Worm (Caenorhabditis elegans): Measurements from ENCODE around the gene C45G9.9.

The C45G9.9 gene

ce11 chrIII:5030629-5031028 lies 25.0 kb downstream of the C45G9.9 start, which contains the start of gene klp-6:
Gene klp-6, plus strand, starts transcription at chrIII:5030929.
- TF ChIP-seq ama-1 (optimal IDR thresholded peaks at IDR 0.05) (no peak), pqm-1 (tag; optimal IDR thresholded peaks at IDR 0.05) (no peak)

- no peak for TF ChIP-seq pqm-1 (tag; optimal IDR thresholded peaks at IDR 0.05)
Observed at ce11 chrIII:5027219-5027618, 28.4 kb downstream of the C45G9.9 start.

- TF ChIP-seq nhr-28 (tag; optimal IDR thresholded peaks at IDR 0.05) = no peak
- TF ChIP-seq lsy-12 (tag; optimal IDR thresholded peaks at IDR 0.05) = no peak
- no peak for TF ChIP-seq nhr-43 (tag; optimal IDR thresholded peaks at IDR 0.05; ENCODE audit: poor library complexity, severe bottlenecking)
- no peak for TF ChIP-seq nhr-12 (tag; optimal IDR thresholded peaks at IDR 0.05)
- no peak for TF ChIP-seq mml-1 (tag; optimal IDR thresholded peaks at IDR 0.05)
- TF ChIP-seq nhr-23 (tag; optimal IDR thresholded peaks at IDR 0.05) = no peak
Observed at ce11 chrIII:5026366-5026765, 29.2 kb downstream of the C45G9.9 start.

ce11 chrIII:5025136-5025629 lies 30.4 kb downstream of the C45G9.9 start:
- TF ChIP-seq nhr-25 (tag; optimal IDR thresholded peaks at IDR 0.05) (peak; percentile 68), eor-1 (tag; optimal IDR thresholded peaks at IDR 0.05) (no peak), nhr-43 (tag; optimal IDR thresholded peaks at IDR 0.05; ENCODE audit: poor library complexity, severe bottlenecking) (peak; percentile 86), daf-12 (tag; optimal IDR thresholded peaks at IDR 0.05) (no peak), fkh-10 (GFP tag; optimal IDR thresholded peaks at IDR 0.05) (no peak), elt-2 (tag; optimal IDR thresholded peaks at IDR 0.05) (peak; percentile 30), nfya-1 (tag; optimal IDR thresholded peaks at IDR 0.05; ENCODE audit: insufficient read depth) (peak; percentile 12), pha-4 (tag; optimal IDR thresholded peaks at IDR 0.05) (peak; percentile 71), nhr-23 (tag; optimal IDR thresholded peaks at IDR 0.05) (peak; percentile 16), ama-1 (optimal IDR thresholded peaks at IDR 0.05) (peak; percentile 98), nhr-12 (tag; optimal IDR thresholded peaks at IDR 0.05) (no peak), fos-1 (tag; optimal IDR thresholded peaks at IDR 0.05) (no peak), tbx-2 (tag; optimal IDR thresholded peaks at IDR 0.05) (peak; percentile 16), lsy-12 (tag; optimal IDR thresholded peaks at IDR 0.05) (peak; percentile 46)

- TF ChIP-seq lin-39 (tag; optimal IDR thresholded peaks at IDR 0.05) (peak; percentile 86), skn-1 (tag; optimal IDR thresholded peaks at IDR 0.05) (peak; percentile 3), nfya-1 (tag; optimal IDR thresholded peaks at IDR 0.05; ENCODE audit: insufficient read depth) (peak; percentile 87), R02D3.7 (tag; optimal IDR thresholded peaks at IDR 0.05) (no peak), nhr-43 (tag; optimal IDR thresholded peaks at IDR 0.05; ENCODE audit: poor library complexity, severe bottlenecking) (peak; percentile 42), nhr-23 (tag; optimal IDR thresholded peaks at IDR 0.05) (peak; percentile 34), ceh-28 (tag; optimal IDR thresholded peaks at IDR 0.05) (peak; percentile 81), elt-2 (tag; optimal IDR thresholded peaks at IDR 0.05) (peak; percentile 41), ama-1 (optimal IDR thresholded peaks at IDR 0.05) (peak; percentile 31), unc-39 (tag; optimal IDR thresholded peaks at IDR 0.05) (no peak), hmg-11 (tag; optimal IDR thresholded peaks at IDR 0.05) (peak; percentile 56), elt-1 (tag; optimal IDR thresholded peaks at IDR 0.05) (no peak), pha-4 (tag; optimal IDR thresholded peaks at IDR 0.05) (peak; percentile 77), sea-2 (GFP tag; optimal IDR thresholded peaks at IDR 0.05) (peak; percentile 3), lin-15B (tag; optimal IDR thresholded peaks at IDR 0.05) (peak; percentile 80), pqm-1 (tag; optimal IDR thresholded peaks at IDR 0.05) (peak; percentile 6), ceh-9 (tag; optimal IDR thresholded peaks at IDR 0.05) (no peak), mdl-1 (tag; optimal IDR thresholded peaks at IDR 0.05) (peak; percentile 20), lsy-12 (tag; optimal IDR thresholded peaks at IDR 0.05) (no peak), fos-1 (tag; optimal IDR thresholded peaks at IDR 0.05) (no peak), nhr-25 (tag; optimal IDR thresholded peaks at IDR 0.05) (peak; percentile 28), nhr-237 (tag; optimal IDR thresholded peaks at IDR 0.05) (no peak)
Observed at ce11 chrIII:5024393-5024964, 31.1 kb downstream of the C45G9.9 start, which contains the start of gene pcf-11. Gene pcf-11, plus strand, starts transcription at chrIII:5024914.

- no peak for TF ChIP-seq mml-1 (tag; optimal IDR thresholded peaks at IDR 0.05)
- peak; percentile 16 for TF ChIP-seq ama-1 (optimal IDR thresholded peaks at IDR 0.05)
Observed at ce11 chrIII:5023642-5024041, 32.0 kb downstream of the C45G9.9 start.

Data from whole organism, L3 larva.